Fruit fly (Drosophila melanogaster) whole organism, adult: Measurements from ENCODE around the gene CG11760.
A peak's percentile ranks its signal among the peaks of the same experiment; 100 is the strongest.

ENCODE experiments used
- CG11617 ChIP-seq: fragments of 200-800 bp; sonication (Bioruptor generic); optimal IDR thresholded peaks from 2 replicates; lab custom pipeline; 2017; ENCODE audit warnings: mild to moderate bottlenecking, missing biosample characterization, missing genetic modification reagents, missing genetic modification characterization
- CG12768 ChIP-seq: fragments of 200-800 bp; sonication (Bioruptor generic); optimal IDR thresholded peaks from 2 replicates; lab custom pipeline; 2017; ENCODE audit warnings: missing biosample characterization, missing genetic modification characterization, mild to moderate bottlenecking, moderate library complexity, missing genetic modification reagents
- CG14711 ChIP-seq: fragments of 200-800 bp; sonication (Bioruptor generic); optimal IDR thresholded peaks from 2 replicates; lab custom pipeline; 2018; ENCODE audit warnings: missing biosample characterization, mild to moderate bottlenecking, missing genetic modification characterization, moderate library complexity
- CG1620 ChIP-seq: fragments of 200-800 bp; sonication (Bioruptor generic); optimal IDR thresholded peaks from 2 replicates; lab custom pipeline; 2016; ENCODE audit warnings: missing biosample characterization, missing genetic modification characterization
- CG33017 ChIP-seq: fragments of 200-800 bp; sonication (Bioruptor generic); optimal IDR thresholded peaks from 2 replicates; lab custom pipeline; 2018; ENCODE audit warnings: missing biosample characterization, mild to moderate bottlenecking, missing genetic modification characterization, moderate library complexity
- CG5204 ChIP-seq: fragments of 200-800 bp; sonication (Bioruptor generic); optimal IDR thresholded peaks from 2 replicates; lab custom pipeline; 2016; ENCODE audit warnings: missing biosample characterization, missing genetic modification characterization
- CG7045 ChIP-seq: fragments of 200-800 bp; sonication (Bioruptor generic); optimal IDR thresholded peaks from 2 replicates; lab custom pipeline; 2017; ENCODE audit warnings: missing biosample characterization, mild to moderate bottlenecking, missing genetic modification characterization
- CG7101 ChIP-seq: fragments of 200-800 bp; sonication (Bioruptor generic); optimal IDR thresholded peaks from 2 replicates; lab custom pipeline; 2018; ENCODE audit warnings: missing biosample characterization, mild to moderate bottlenecking, missing genetic modification characterization, moderate library complexity
- Clk ChIP-seq: fragments of 200-800 bp; sonication (Bioruptor generic); optimal IDR thresholded peaks from 2 replicates; lab custom pipeline; 2017; ENCODE audit warnings: missing biosample characterization, missing genetic modification characterization
- Crg-1 ChIP-seq: fragments of 200-800 bp; sonication (Bioruptor generic); optimal IDR thresholded peaks from 2 replicates; lab custom pipeline; 2016; ENCODE audit warnings: missing biosample characterization, missing genetic modification characterization
- Hr96 ChIP-seq: fragments of 200-800 bp; sonication (Bioruptor generic); optimal IDR thresholded peaks from 2 replicates; lab custom pipeline; 2016; ENCODE audit warnings: missing biosample characterization, missing genetic modification characterization
- Mnt ChIP-seq: fragments of 200-800 bp; sonication (Bioruptor generic); optimal IDR thresholded peaks from 2 replicates; lab custom pipeline; 2016; ENCODE audit warnings: missing biosample characterization, mild to moderate bottlenecking, missing genetic modification characterization
- bab1 ChIP-seq: fragments of 200-800 bp; sonication (Bioruptor generic); optimal IDR thresholded peaks from 3 replicates; lab custom pipeline; 2019; ENCODE audit warnings: missing biosample characterization, mild to moderate bottlenecking, missing genetic modification characterization, moderate library complexity
- cic ChIP-seq: fragments of 200-800 bp; sonication (Bioruptor generic); optimal IDR thresholded peaks from 2 replicates; lab custom pipeline; 2017; ENCODE audit warnings: missing biosample characterization, mild to moderate bottlenecking, missing genetic modification characterization, moderate library complexity
- cnc ChIP-seq, 2 experiments: fragments of >200 bp; optimal IDR thresholded peaks; 2 replicates each; lab custom pipeline; 2017
- kay ChIP-seq: fragments of 200-800 bp; sonication (Bioruptor generic); peaks from one replicate; lab custom pipeline; 2016; ENCODE audit warnings: missing biosample characterization, missing genetic modification characterization, borderline replicate concordance
- ovo ChIP-seq: fragments of 200-800 bp; sonication (Bioruptor generic); optimal IDR thresholded peaks from 2 replicates; lab custom pipeline; 2016; ENCODE audit warnings: missing biosample characterization, missing genetic modification characterization
- pad ChIP-seq: fragments of 200-800 bp; sonication (Bioruptor generic); optimal IDR thresholded peaks from 3 replicates; lab custom pipeline; 2017; ENCODE audit warnings: missing biosample characterization, missing genetic modification characterization, mild to moderate bottlenecking, moderate library complexity, missing genetic modification reagents
- tj ChIP-seq: fragments of 200-800 bp; sonication (Bioruptor generic); optimal IDR thresholded peaks from 3 replicates; lab custom pipeline; 2017; ENCODE audit warnings: missing biosample characterization, mild to moderate bottlenecking, missing genetic modification characterization, moderate library complexity
- toe ChIP-seq: fragments of 200-800 bp; sonication (Bioruptor generic); optimal IDR thresholded peaks from 2 replicates; lab custom pipeline; 2016; ENCODE audit warnings: missing biosample characterization, missing genetic modification characterization

CG11760 gene

DNA sequence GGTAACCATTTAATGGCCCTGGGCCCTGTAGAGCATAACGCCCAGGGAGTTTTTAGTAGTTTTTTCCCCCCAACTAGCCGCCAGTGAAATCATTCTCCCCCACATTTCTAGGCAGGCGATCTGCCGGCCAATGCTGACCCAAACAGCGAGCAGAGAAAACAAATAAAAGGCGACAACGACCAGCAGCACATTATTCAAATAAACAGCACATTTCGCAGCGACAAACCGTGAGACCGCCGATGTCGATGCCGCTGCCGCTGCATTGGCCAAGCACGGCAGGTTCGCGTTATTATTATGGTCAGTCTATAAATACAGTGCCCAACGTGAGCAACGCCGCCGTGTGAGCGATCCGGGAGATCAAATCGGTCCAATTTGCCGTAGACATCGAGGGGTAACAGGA lies at the start of gene CG11760:
CG11760 (plus strand) TSS at position 301 of the 400 bp plus-strand sequence.
- TF ChIP-seq Hr96 (GFP tag; lab: Kevin White, UChicago) (no peak), pad (GFP tag; lab: Kevin White, UChicago) (no peak), toe (no peak), kay (GFP tag; lab: Kevin White, UChicago) (no peak), Crg-1 (GFP tag; lab: Kevin White, UChicago) (no peak), Clk (GFP tag; lab: Kevin White, UChicago) (no peak), cic (GFP tag; lab: Kevin White, UChicago) (no peak), CG5204 (no peak), cnc (optimal IDR thresholded peaks at IDR 0.05; lab: Kevin White, UChicago) (no peak)

DNA sequence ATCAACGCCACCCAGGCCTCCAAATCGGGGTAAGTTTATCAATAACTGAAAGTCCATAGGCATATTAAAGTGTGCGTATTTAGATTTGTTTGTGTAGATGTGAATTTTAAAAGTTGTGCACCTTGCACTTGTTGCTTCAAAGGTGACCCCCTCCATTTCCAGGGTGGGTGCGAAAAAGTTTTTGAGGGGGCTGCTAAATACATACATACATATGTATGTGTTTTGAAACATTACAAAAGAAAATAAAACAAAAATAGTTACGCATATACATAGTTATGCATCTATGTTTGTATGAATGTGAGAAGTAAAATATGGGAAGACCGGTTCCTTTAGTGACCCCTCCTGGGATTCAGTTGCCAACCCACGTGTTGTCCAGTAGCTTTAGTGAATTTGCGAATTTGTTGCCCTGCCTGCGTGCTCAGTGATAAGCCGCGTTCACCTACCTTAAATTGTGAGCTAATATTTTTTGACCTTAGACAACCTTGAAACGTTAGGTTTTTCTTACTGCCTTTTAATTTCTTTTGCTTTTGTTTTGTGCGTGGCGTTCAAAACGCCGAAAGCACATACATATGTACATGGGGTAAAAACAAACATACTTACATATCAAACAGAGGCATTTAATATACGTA lies 49.0 kb upstream of the CG11760 start:
- TF ChIP-seq CG1620 = no peak
- no peak for TF ChIP-seq CG12768 (GFP tag; lab: Kevin White, UChicago)
- TF ChIP-seq tj (GFP tag; lab: Kevin White, UChicago) = no peak
- TF ChIP-seq bab1 = no peak
- TF ChIP-seq CG33017 (tag; lab: Kevin White, UChicago) = peak; percentile 8
- no peak for TF ChIP-seq CG14711 (tag; lab: Kevin White, UChicago)
- peak; percentile 77 for TF ChIP-seq Mnt (GFP tag; lab: Kevin White, UChicago)
- TF ChIP-seq CG7101 (tag; lab: Kevin White, UChicago) = no peak
- TF ChIP-seq Hr96 (GFP tag; lab: Kevin White, UChicago) = no peak
- TF ChIP-seq Crg-1 (GFP tag; lab: Kevin White, UChicago) = no peak

DNA sequence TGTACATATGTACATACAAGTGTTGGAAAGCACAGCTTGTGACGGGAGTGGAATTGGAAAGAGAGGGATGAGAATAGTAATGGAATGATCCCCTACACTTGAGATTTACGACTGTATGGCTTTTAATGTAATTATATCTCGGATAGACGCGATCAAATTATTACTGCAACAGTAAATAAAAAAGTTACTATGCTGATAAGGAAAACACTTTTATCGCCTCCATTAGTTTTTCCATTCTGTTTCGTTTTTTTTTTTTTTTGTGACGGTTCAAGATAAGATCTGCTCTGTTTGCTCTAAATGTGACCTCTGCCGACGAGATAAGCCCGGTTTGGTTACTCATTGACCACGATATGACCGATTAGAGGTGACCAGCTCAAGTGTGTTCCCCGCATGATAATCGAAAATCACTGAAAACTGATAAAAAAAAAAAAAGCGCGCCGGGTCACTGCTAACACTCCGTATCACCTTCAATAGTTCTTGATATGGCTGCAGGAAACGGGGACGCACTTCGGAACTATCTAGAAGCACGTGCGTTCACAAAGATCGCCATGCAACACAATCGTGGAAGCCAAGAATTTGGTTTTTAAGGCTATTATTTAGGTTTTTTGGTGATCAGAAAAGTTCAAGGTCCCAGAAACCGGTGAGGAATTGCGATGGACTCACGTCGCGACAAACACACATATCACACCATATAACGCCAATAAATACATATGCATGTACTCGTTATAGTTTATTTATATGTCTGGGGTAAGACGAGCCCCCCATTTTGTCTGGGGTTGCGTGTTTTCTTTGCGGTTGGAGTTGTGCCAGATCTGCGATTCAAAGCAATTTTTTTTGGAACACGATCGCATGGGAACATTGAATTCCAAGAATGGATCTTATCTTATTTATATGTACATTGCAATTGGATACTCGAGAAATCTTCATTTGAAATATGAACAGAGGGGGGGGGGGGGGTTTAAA lies 48.2 kb upstream of the CG11760 start, which contains the start of gene p:
p (minus strand) TSS at position 156 of the 963 bp plus-strand sequence.
- TF ChIP-seq pad (GFP tag; lab: Kevin White, UChicago) (peak; percentile 35), cnc (optimal IDR thresholded peaks at IDR 0.05; lab: Kevin White, UChicago) (no peak), CG1620 (peak; percentile 21), CG14711 (tag; lab: Kevin White, UChicago) (peak; percentile 35), CG33017 (tag; lab: Kevin White, UChicago) (peak; percentile 64), CG7101 (tag; lab: Kevin White, UChicago) (peak; percentile 41), Clk (GFP tag; lab: Kevin White, UChicago) (no peak), CG7045 (GFP tag; lab: Kevin White, UChicago) (peak; percentile 69), kay (GFP tag; lab: Kevin White, UChicago) (peak; percentile 71), Hr96 (GFP tag; lab: Kevin White, UChicago) (peak; percentile 24), tj (GFP tag; lab: Kevin White, UChicago) (peak; percentile 89), Crg-1 (GFP tag; lab: Kevin White, UChicago) (peak; percentile 21), cic (GFP tag; lab: Kevin White, UChicago) (peak; percentile 78), toe (peak; percentile 45), ovo (peak; percentile 36), CG5204 (peak; percentile 54), CG12768 (GFP tag; lab: Kevin White, UChicago) (peak; percentile 34), CG11617 (GFP tag; lab: Kevin White, UChicago) (no peak), bab1 (peak; percentile 64), Mnt (GFP tag; lab: Kevin White, UChicago) (peak; percentile 9)

DNA sequence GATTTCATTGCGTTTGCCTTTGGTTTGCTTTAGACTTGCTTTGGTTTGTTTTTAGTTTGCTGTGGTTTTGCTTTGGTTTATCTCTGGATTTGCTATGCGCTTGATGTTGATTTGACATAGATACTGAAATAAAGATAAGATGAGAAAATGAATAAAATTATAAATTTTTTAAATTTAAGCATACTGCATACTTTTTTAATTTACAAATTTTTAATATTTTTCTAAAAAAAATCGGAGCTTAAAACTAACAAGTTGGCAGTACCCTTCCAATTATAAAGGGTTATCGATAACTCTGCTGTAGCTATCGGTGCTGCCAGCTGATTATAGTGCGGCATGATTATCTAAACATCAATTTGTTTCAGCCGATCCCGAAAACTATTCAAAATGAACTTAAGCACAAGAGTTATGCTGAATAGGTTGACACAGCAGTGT lies 45.2 kb upstream of the CG11760 start, which contains the start of gene mRpL19:
mRpL19 (plus strand) TSS at position 307 of the 432 bp plus-strand sequence.
- TF ChIP-seq CG33017 (tag; lab: Kevin White, UChicago) = peak; percentile 68
- TF ChIP-seq CG5204 = no peak
- no peak for TF ChIP-seq toe
- TF ChIP-seq pad (GFP tag; lab: Kevin White, UChicago) = no peak
- no peak for TF ChIP-seq cnc (optimal IDR thresholded peaks at IDR 0.05; lab: Kevin White, UChicago)
- TF ChIP-seq Hr96 (GFP tag; lab: Kevin White, UChicago) = no peak
- no peak for TF ChIP-seq CG1620
- no peak for TF ChIP-seq ovo
- no peak for TF ChIP-seq Crg-1 (GFP tag; lab: Kevin White, UChicago)
- peak; percentile 27 for TF ChIP-seq cic (GFP tag; lab: Kevin White, UChicago)
- TF ChIP-seq CG7045 (GFP tag; lab: Kevin White, UChicago) = peak; percentile 43
- peak; percentile 59 for TF ChIP-seq Mnt (GFP tag; lab: Kevin White, UChicago)
- peak; percentile 44 for TF ChIP-seq CG11617 (GFP tag; lab: Kevin White, UChicago)
- TF ChIP-seq CG14711 (tag; lab: Kevin White, UChicago) = peak; percentile 64
- peak; percentile 20 for TF ChIP-seq tj (GFP tag; lab: Kevin White, UChicago)
- peak; percentile 76 for TF ChIP-seq CG7101 (tag; lab: Kevin White, UChicago)
- peak; percentile 88 for TF ChIP-seq kay (GFP tag; lab: Kevin White, UChicago)
- no peak for TF ChIP-seq CG12768 (GFP tag; lab: Kevin White, UChicago)
- TF ChIP-seq Clk (GFP tag; lab: Kevin White, UChicago) = no peak
- peak; percentile 73 for TF ChIP-seq bab1

DNA sequence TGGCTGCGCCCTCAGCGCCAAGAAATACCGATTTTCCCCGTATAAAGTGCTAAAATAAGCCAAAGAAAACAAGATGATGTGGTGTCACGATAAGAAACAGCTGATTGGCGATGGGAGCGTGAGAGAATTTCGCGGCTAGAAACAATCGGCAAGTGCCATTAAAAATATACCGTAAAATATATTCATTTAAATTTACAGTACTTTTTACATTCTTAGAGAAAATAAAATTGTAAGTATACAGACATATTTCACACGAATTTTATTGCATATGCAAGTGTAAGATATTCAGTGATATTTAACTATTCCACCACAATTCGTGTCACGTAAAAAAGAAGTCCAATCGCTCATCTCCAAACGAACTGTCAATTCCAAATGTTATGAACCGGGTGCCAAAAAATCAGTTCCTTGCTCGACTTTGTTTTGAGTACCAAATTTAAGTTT lies 42.4 kb upstream of the CG11760 start, which contains the start of the genes Unc50, CG11755 and CG8043:
Unc50 (minus strand) TSS at position 54 of the 441 bp plus-strand sequence.
CG11755 (plus strand) TSS at position 356 of the 441 bp plus-strand sequence.
CG8043 (plus strand) TSS at position 356 of the 441 bp plus-strand sequence.
- TF ChIP-seq CG5204 (peak; percentile 86), ovo (peak; percentile 44), Hr96 (GFP tag; lab: Kevin White, UChicago) (peak; percentile 82), CG14711 (tag; lab: Kevin White, UChicago) (peak; percentile 74), CG12768 (GFP tag; lab: Kevin White, UChicago) (peak; percentile 73), CG1620 (peak; percentile 82), toe (peak; percentile 89), tj (GFP tag; lab: Kevin White, UChicago) (peak; percentile 54), CG33017 (tag; lab: Kevin White, UChicago) (peak; percentile 67), bab1 (peak; percentile 90), CG11617 (GFP tag; lab: Kevin White, UChicago) (peak; percentile 85), cnc (optimal IDR thresholded peaks at IDR 0.05; lab: Kevin White, UChicago) (no peak), CG7045 (GFP tag; lab: Kevin White, UChicago) (peak; percentile 81), Mnt (GFP tag; lab: Kevin White, UChicago) (peak; percentile 74), cic (GFP tag; lab: Kevin White, UChicago) (peak; percentile 37), Clk (GFP tag; lab: Kevin White, UChicago) (peak; percentile 59), Crg-1 (GFP tag; lab: Kevin White, UChicago) (peak; percentile 73), CG7101 (tag; lab: Kevin White, UChicago) (peak; percentile 80), pad (GFP tag; lab: Kevin White, UChicago) (peak; percentile 59), kay (GFP tag; lab: Kevin White, UChicago) (peak; percentile 94)
